Fruit fly (Drosophila melanogaster) whole organism, pupa: ENCODE measurements around the gene ATPsyndelta.

Source experiments
- CG34367 ChIP-seq: fragments of 200-800 bp; sonication (Bioruptor generic); optimal IDR thresholded peaks from 2 replicates; lab custom pipeline; 2018; ENCODE audit warnings: missing biosample characterization, mild to moderate bottlenecking, missing genetic modification characterization
- D1 ChIP-seq: fragments of 200-800 bp; sonication (Bioruptor generic); optimal IDR thresholded peaks from 2 replicates; lab custom pipeline; 2018; ENCODE audit warnings: missing biosample characterization, mild to moderate bottlenecking, missing genetic modification characterization, moderate library complexity
- Pif1B ChIP-seq: fragments of 200-800 bp; sonication (Bioruptor generic); optimal IDR thresholded peaks from 3 replicates; lab custom pipeline; 2016; ENCODE audit warnings: missing biosample characterization, missing genetic modification characterization

dm6 chrX:10241919-10242318 is 29.1 kb downstream of the ATPsyndelta start:
- TF ChIP-seq CG34367 (tag; lab: Kevin White, UChicago) = no peak
- no peak for TF ChIP-seq Pif1B (GFP tag; lab: Kevin White, UChicago)
- no peak for TF ChIP-seq D1 (tag; lab: Kevin White, UChicago)
